Fruit fly (Drosophila melanogaster): ENCODE results near the gene CG2116.

Gene CG2116

dm6 chrX:8091017-8091620, 38.5 kb upstream of the CG2116 start (continued):
- TF ChIP-seq ftz-f1 (GFP tag; optimal IDR thresholded peaks at IDR 0.05) = peak; percentile 34
- TF ChIP-seq CG14014 (GFP tag; IDR thresholded peaks at IDR 0.05) = peak; percentile 98
- TF ChIP-seq dm (GFP tag; optimal IDR thresholded peaks at IDR 0.05) = peak; percentile 70
- TF ChIP-seq Meics (GFP tag; optimal IDR thresholded peaks at IDR 0.05) = peak; percentile 98
- peak; percentile 90 for TF ChIP-seq trh (GFP tag; optimal IDR thresholded peaks at IDR 0.05)
- TF ChIP-seq emc (GFP tag; optimal IDR thresholded peaks at IDR 0.05) = peak; percentile 79
- peak; percentile 86 for TF ChIP-seq Dip3 (GFP tag; optimal IDR thresholded peaks at IDR 0.05)
- no peak for TF ChIP-seq CG8478 (optimal IDR thresholded peaks at IDR 0.05)
- TF ChIP-seq Atf6 (GFP tag; IDR thresholded peaks at IDR 0.05) = peak; percentile 98
- TF ChIP-seq Sry-β (GFP tag; optimal IDR thresholded peaks at IDR 0.05) = no peak
- peak; percentile 99 for TF ChIP-seq Drgx (GFP tag; IDR thresholded peaks at IDR 0.05)
- peak; percentile 96 for TF ChIP-seq CG12219 (GFP tag; optimal IDR thresholded peaks at IDR 0.05)
- peak; percentile 96 for TF ChIP-seq Fer3 (tag; optimal IDR thresholded peaks at IDR 0.05)
- peak; percentile 81 for TF ChIP-seq nom (GFP tag; optimal IDR thresholded peaks at IDR 0.05)
- peak; percentile 96 for TF ChIP-seq CkIIα-i1 (GFP tag; IDR thresholded peaks at IDR 0.05)
- TF ChIP-seq Hr51 (GFP tag; optimal IDR thresholded peaks at IDR 0.05) = peak; percentile 88 to 97
- TF ChIP-seq CG17361 (GFP tag; IDR thresholded peaks at IDR 0.05) = peak; percentile 95
- TF ChIP-seq sens-2 (GFP tag; IDR thresholded peaks at IDR 0.05) = peak; percentile 97
- TF ChIP-seq zen (tag; optimal IDR thresholded peaks at IDR 0.05) = peak; percentile 86
- TF ChIP-seq GATAe (GFP tag; conservative IDR thresholded peaks at IDR 0.05) = peak; percentile 92
- TF ChIP-seq CG3726 (GFP tag; IDR thresholded peaks at IDR 0.05) = peak; percentile 96
- peak; percentile 97 for TF ChIP-seq CG4730 (GFP tag; IDR thresholded peaks at IDR 0.05)
- TF ChIP-seq CG7745 (tag; optimal IDR thresholded peaks at IDR 0.05) = peak; percentile 7
- peak; percentile 93 for TF ChIP-seq CG12299 (tag; optimal IDR thresholded peaks at IDR 0.05)
- 0 out of 2 replicates have a peak, but pooled peaks have one; percentile 24 for TF ChIP-seq unc-4 (GFP tag; IDR thresholded peaks at IDR 0.05; ENCODE audit: partially characterized antibody)
- TF ChIP-seq fd64A (GFP tag; optimal IDR thresholded peaks at IDR 0.05) = peak; percentile 90
- TF ChIP-seq Stat92E (GFP tag; optimal IDR thresholded peaks at IDR 0.05) = peak in 1 of 3 experiments; percentile 66
- peak; percentile 86; the same call in 2 of the 4 replicates for TF ChIP-seq chinmo (GFP tag; IDR thresholded peaks at IDR 0.05; ENCODE audit: partially characterized antibody)
- peak; percentile 93 for TF ChIP-seq CG15514 (GFP tag; optimal IDR thresholded peaks at IDR 0.05)
- TF ChIP-seq Trl (optimal IDR thresholded peaks at IDR 0.05) = peak; percentile 86 to 99
- peak; percentile 84 for TF ChIP-seq Trl (GFP tag; optimal IDR thresholded peaks at IDR 0.05)
- TF ChIP-seq CG2889 (GFP tag; IDR thresholded peaks at IDR 0.05) = peak; percentile 98
- peak; percentile 88 for TF ChIP-seq CG31365 (tag; optimal IDR thresholded peaks at IDR 0.05)
- peak in 1 of 2 experiments; percentile 64 for TF ChIP-seq Dfd (GFP tag; optimal IDR thresholded peaks at IDR 0.05)
- TF ChIP-seq wek (GFP tag; optimal IDR thresholded peaks at IDR 0.05) = peak; percentile 78
- peak; percentile 97 for TF ChIP-seq CG2712 (tag; optimal IDR thresholded peaks at IDR 0.05)
- TF ChIP-seq nau (GFP tag; optimal IDR thresholded peaks at IDR 0.05) = peak; percentile 95
- peak; percentile 67 for TF ChIP-seq disco-r (GFP tag; optimal IDR thresholded peaks at IDR 0.05)
- TF ChIP-seq fu2 (GFP tag; optimal IDR thresholded peaks at IDR 0.05) = peak; percentile 85
- TF ChIP-seq CG13123 (GFP tag; optimal IDR thresholded peaks at IDR 0.05) = peak; percentile 86
- TF ChIP-seq CG11723 (GFP tag; optimal IDR thresholded peaks at IDR 0.05) = peak; percentile 95
- TF ChIP-seq hbn (GFP tag; IDR thresholded peaks at IDR 0.05; ENCODE audit: partially characterized antibody) = no peak
- peak; percentile 98 for TF ChIP-seq E2f1 (GFP tag; IDR thresholded peaks at IDR 0.05)
- TF ChIP-seq CG18619 (GFP tag; optimal IDR thresholded peaks at IDR 0.05) = peak; percentile 96
- peak; percentile 96 for TF ChIP-seq scrt (GFP tag; optimal IDR thresholded peaks at IDR 0.05)
- TF ChIP-seq cas (GFP tag; IDR thresholded peaks at IDR 0.05) = peak; percentile 95
- TF ChIP-seq PHDP (tag; optimal IDR thresholded peaks at IDR 0.05) = peak; percentile 97
- TF ChIP-seq H15 (GFP tag; IDR thresholded peaks at IDR 0.05) = peak; percentile 98
- TF ChIP-seq odd (GFP tag; optimal IDR thresholded peaks at IDR 0.05) = peak; percentile 95
- TF ChIP-seq Six4 (GFP tag; optimal IDR thresholded peaks at IDR 0.05) = peak; percentile 93
